Worm (Caenorhabditis elegans): Measurements from ENCODE around the gene ulp-4.

Gene ulp-4

ce11 chrII:8131413-8131966, 1.7 kb downstream of the ulp-4 start (continued):
- TF ChIP-seq nhr-129 (tag; optimal IDR thresholded peaks at IDR 0.05) (peak; percentile 39), F13H6.1 (tag; optimal IDR thresholded peaks at IDR 0.05) (peak; percentile 82), mbf-1 (tag; optimal IDR thresholded peaks at IDR 0.05) (no peak), unc-62 (GFP tag; optimal IDR thresholded peaks at IDR 0.05) (no peak)

- TF ChIP-seq C34F6.9 (tag; optimal IDR thresholded peaks at IDR 0.05) (no peak), nhr-10 (tag; optimal IDR thresholded peaks at IDR 0.05) (no peak), nhr-12 (tag; optimal IDR thresholded peaks at IDR 0.05) (no peak), elt-3 (tag; optimal IDR thresholded peaks at IDR 0.05) (no peak), ceh-82 (tag; optimal IDR thresholded peaks at IDR 0.05) (no peak), lin-39 (tag; optimal IDR thresholded peaks at IDR 0.05) (no peak), nhr-23 (tag; optimal IDR thresholded peaks at IDR 0.05) (no peak)
Measured at ce11 chrII:8135953-8136352, 6.2 kb downstream of the ulp-4 start.

ce11 chrII:8136818-8137217, 7.1 kb downstream of the ulp-4 start, which contains the start of gene ctns-1:
Gene ctns-1 (minus strand): TSS chrII:8136918.
- no peak for TF ChIP-seq sma-3 (GFP tag; optimal IDR thresholded peaks at IDR 0.05)
- no peak for TF ChIP-seq gmeb-1 (tag; optimal IDR thresholded peaks at IDR 0.05)
- TF ChIP-seq nhr-10 (tag; optimal IDR thresholded peaks at IDR 0.05): no peak
- no peak for TF ChIP-seq alr-1 (tag; optimal IDR thresholded peaks at IDR 0.05)
- TF ChIP-seq nhr-237 (tag; optimal IDR thresholded peaks at IDR 0.05): no peak
- TF ChIP-seq lin-13 (GFP tag; optimal IDR thresholded peaks at IDR 0.05): no peak
- TF ChIP-seq nhr-12 (tag; optimal IDR thresholded peaks at IDR 0.05): no peak
- TF ChIP-seq nhr-77 (tag; optimal IDR thresholded peaks at IDR 0.05): no peak
- no peak for TF ChIP-seq elt-3 (tag; optimal IDR thresholded peaks at IDR 0.05)
- TF ChIP-seq egl-27 (tag; optimal IDR thresholded peaks at IDR 0.05): no peak
- TF ChIP-seq nhr-21 (tag; optimal IDR thresholded peaks at IDR 0.05): no peak
- TF ChIP-seq nhr-6 (tag; optimal IDR thresholded peaks at IDR 0.05): no peak
- TF ChIP-seq aly-2 (tag; optimal IDR thresholded peaks at IDR 0.05): no peak
- TF ChIP-seq peb-1 (tag; optimal IDR thresholded peaks at IDR 0.05): no peak
- no peak for TF ChIP-seq mdl-1 (tag; optimal IDR thresholded peaks at IDR 0.05)
- TF ChIP-seq fos-1 (tag; optimal IDR thresholded peaks at IDR 0.05): no peak
- no peak for TF ChIP-seq lin-39 (tag; optimal IDR thresholded peaks at IDR 0.05)

- TF ChIP-seq sma-3 (GFP tag; optimal IDR thresholded peaks at IDR 0.05) (peak; percentile 1), nhr-10 (tag; optimal IDR thresholded peaks at IDR 0.05) (no peak), mbf-1 (tag; optimal IDR thresholded peaks at IDR 0.05) (no peak), unc-62 (GFP tag; optimal IDR thresholded peaks at IDR 0.05) (no peak), nhr-129 (tag; optimal IDR thresholded peaks at IDR 0.05) (peak; percentile 49), lin-39 (tag; optimal IDR thresholded peaks at IDR 0.05) (no peak), sem-4 (tag; optimal IDR thresholded peaks at IDR 0.05) (no peak), ZK546.5 (tag; optimal IDR thresholded peaks at IDR 0.05) (no peak), mab-5 (tag; optimal IDR thresholded peaks at IDR 0.05) (no peak), C34F6.9 (tag; optimal IDR thresholded peaks at IDR 0.05) (peak; percentile 37), ama-1 (optimal IDR thresholded peaks at IDR 0.05) (no peak), nhr-237 (tag; optimal IDR thresholded peaks at IDR 0.05) (no peak), mdl-1 (tag; optimal IDR thresholded peaks at IDR 0.05) (no peak), skn-1 (tag; optimal IDR thresholded peaks at IDR 0.05) (peak; percentile 16), R02D3.7 (tag; optimal IDR thresholded peaks at IDR 0.05) (no peak), F13H6.1 (tag; optimal IDR thresholded peaks at IDR 0.05) (no peak), lsy-2 (tag; optimal IDR thresholded peaks at IDR 0.05) (peak in 1 of 2 experiments; percentile 67), nhr-23 (tag; optimal IDR thresholded peaks at IDR 0.05) (no peak), gmeb-1 (tag; optimal IDR thresholded peaks at IDR 0.05) (peak; percentile 21), ztf-4 (tag; optimal IDR thresholded peaks at IDR 0.05) (no peak), aly-2 (tag; optimal IDR thresholded peaks at IDR 0.05) (no peak), peb-1 (tag; optimal IDR thresholded peaks at IDR 0.05) (no peak), ceh-82 (tag; optimal IDR thresholded peaks at IDR 0.05) (no peak), elt-3 (tag; optimal IDR thresholded peaks at IDR 0.05) (no peak), ceh-16 (tag; optimal IDR thresholded peaks at IDR 0.05) (no peak), ztf-1 (GFP tag; conservative IDR thresholded peaks at IDR 0.05) (no peak), nhr-21 (tag; optimal IDR thresholded peaks at IDR 0.05) (no peak), nhr-77 (tag; optimal IDR thresholded peaks at IDR 0.05) (no peak), ztf-11 (tag; optimal IDR thresholded peaks at IDR 0.05) (no peak), Y55F3AM.14 (GFP tag; optimal IDR thresholded peaks at IDR 0.05) (no peak), unc-55 (GFP tag; optimal IDR thresholded peaks at IDR 0.05) (peak; percentile 29), lin-11 (tag; optimal IDR thresholded peaks at IDR 0.05) (no peak), lin-13 (GFP tag; optimal IDR thresholded peaks at IDR 0.05) (no peak), nhr-6 (tag; optimal IDR thresholded peaks at IDR 0.05) (no peak), nhr-11 (tag; optimal IDR thresholded peaks at IDR 0.05) (no peak), elt-1 (tag; optimal IDR thresholded peaks at IDR 0.05) (no peak), nhr-12 (tag; optimal IDR thresholded peaks at IDR 0.05) (no peak), egl-27 (tag; optimal IDR thresholded peaks at IDR 0.05) (no peak), snpc-4 (tag; optimal IDR thresholded peaks at IDR 0.05) (no peak), blmp-1 (tag; optimal IDR thresholded peaks at IDR 0.05; ENCODE audit: insufficient read depth) (no peak), unc-39 (tag; optimal IDR thresholded peaks at IDR 0.05) (no peak), zag-1 (tag; optimal IDR thresholded peaks at IDR 0.05) (no peak), nhr-25 (tag; optimal IDR thresholded peaks at IDR 0.05) (peak; percentile 8)
Measured at ce11 chrII:8137379-8137778, 7.6 kb downstream of the ulp-4 start.
